Worm (Caenorhabditis elegans) whole organism, early embryonic: ENCODE measurements around the gene ooc-5.

Experiments used
- B0310.2 ChIP-seq: sonication (generic microtip); optimal IDR thresholded peaks from 2 replicates; lab custom pipeline; 2016; ENCODE audit warnings: mild to moderate bottlenecking, missing genetic modification characterization, missing compliant biosample characterization
- F13C5.2 ChIP-seq: sonication (generic microtip); optimal IDR thresholded peaks from 2 replicates; lab custom pipeline; 2017; ENCODE audit warnings: mild to moderate bottlenecking, missing genetic modification characterization, inconsistent platforms, missing compliant biosample characterization
- aly-1 ChIP-seq: sonication (generic microtip); optimal IDR thresholded peaks from 2 replicates; lab custom pipeline; 2016; ENCODE audit warnings: missing genetic modification characterization, missing compliant biosample characterization
- ama-1 ChIP-seq: fragments of 150-350 bp; optimal IDR thresholded peaks from 2 replicates; lab custom pipeline; 2014
- ceh-13 ChIP-seq: fragments of 200-800 bp; sonication (Bioruptor generic); optimal IDR thresholded peaks from 2 replicates; lab custom pipeline; 2018; ENCODE audit warnings: mild to moderate bottlenecking, missing genetic modification characterization, missing compliant biosample characterization
- ceh-36 ChIP-seq: sonication (generic microtip); optimal IDR thresholded peaks from 2 replicates; lab custom pipeline; 2016; ENCODE audit warnings: missing genetic modification characterization, inconsistent platforms, missing compliant biosample characterization
- ets-7 ChIP-seq: sonication (generic microtip); optimal IDR thresholded peaks from 2 replicates; lab custom pipeline; 2016; ENCODE audit warnings: missing genotype, missing genetic modification characterization, missing compliant biosample characterization
- flt-1 ChIP-seq: fragments of 200-800 bp; sonication (Bioruptor generic); IDR thresholded peaks from 2 replicates; pipeline ENCODE4 v1.3.6; 2022; ENCODE audit warnings: missing genetic modification characterization, missing compliant biosample characterization
- hmbx-1 ChIP-seq: sonication (generic microtip); optimal IDR thresholded peaks from 2 replicates; lab custom pipeline; 2016; ENCODE audit warnings: mild to moderate bottlenecking, missing genetic modification characterization, missing compliant biosample characterization
- hmg-4 ChIP-seq: fragments of 200-800 bp; sonication (Bioruptor generic); optimal IDR thresholded peaks from 2 replicates; lab custom pipeline; 2018; ENCODE audit warnings: mild to moderate bottlenecking, missing genetic modification characterization, missing compliant biosample characterization
- hnd-1 ChIP-seq: sonication (generic microtip); optimal IDR thresholded peaks from 2 replicates; lab custom pipeline; 2016; ENCODE audit warnings: missing genetic modification characterization, missing compliant biosample characterization
- pes-1 ChIP-seq: fragments of 200-800 bp; sonication (Bioruptor generic); IDR thresholded peaks from 2 replicates; pipeline ENCODE4 v1.3.6; 2022; ENCODE audit warnings: missing genetic modification reagents, missing genetic modification characterization, missing compliant biosample characterization
- scrt-1 ChIP-seq: fragments of 200-800 bp; sonication (Bioruptor generic); IDR thresholded peaks from 2 replicates; pipeline ENCODE4 v1.3.6; 2022; ENCODE audit warnings: missing genetic modification characterization, missing compliant biosample characterization
- sea-1 ChIP-seq: fragments of 200-800 bp; sonication (Bioruptor generic); conservative IDR thresholded peaks from 2 replicates; pipeline ENCODE4 v1.3.6; 2022; ENCODE audit warnings: missing genetic modification characterization, missing compliant biosample characterization
- tbx-11 ChIP-seq: fragments of 200-800 bp; sonication (Bioruptor generic); IDR thresholded peaks from 2 replicates; pipeline ENCODE4 v1.3.6; 2022; ENCODE audit warnings: missing genetic modification characterization, missing compliant biosample characterization
- tbx-37 ChIP-seq: fragments of 200-800 bp; sonication (Bioruptor generic); conservative IDR thresholded peaks from 2 replicates; pipeline ENCODE4 v1.3.6; 2022; ENCODE audit warnings: missing genetic modification reagents, missing genetic modification characterization, missing compliant biosample characterization
- tra-4 ChIP-seq: sonication (generic microtip); optimal IDR thresholded peaks from 2 replicates; lab custom pipeline; 2017; ENCODE audit warnings: missing genetic modification characterization, missing compliant biosample characterization

The ooc-5 gene

ce11 chrII:8989444-8989843 lies 3.5 kb upstream of the ooc-5 start, which contains the start of gene C18E9.9:
TSS of gene C18E9.9 (minus strand) at chrII:8989544.
- TF ChIP-seq tbx-37 (no peak), tra-4 (tag; lab: Kevin White, UChicago) (no peak)

- TF ChIP-seq ceh-13, result no peak
- TF ChIP-seq sea-1 (GFP tag; lab: Robert Waterston, UW), result no peak
- TF ChIP-seq hmg-4 (GFP tag; lab: Kevin White, UChicago), result no peak
- TF ChIP-seq ceh-36 (tag; lab: Kevin White, UChicago), result no peak
- TF ChIP-seq flt-1 (GFP tag; lab: Robert Waterston, UW), result no peak
- no peak for TF ChIP-seq hmbx-1 (tag; lab: Kevin White, UChicago)
- TF ChIP-seq hnd-1 (tag; lab: Kevin White, UChicago), result no peak
- no peak for TF ChIP-seq aly-1 (tag; lab: Kevin White, UChicago)
- TF ChIP-seq tbx-11 (GFP tag; lab: Robert Waterston, UW), result no peak
- TF ChIP-seq pes-1 (GFP tag; lab: Robert Waterston, UW), result no peak
- no peak for TF ChIP-seq tbx-37
- no peak for TF ChIP-seq tra-4 (tag; lab: Kevin White, UChicago)
Observed at ce11 chrII:8990267-8990666, 2.7 kb upstream of the ooc-5 start.

- TF ChIP-seq hnd-1 (tag; lab: Kevin White, UChicago), result no peak
- TF ChIP-seq ceh-13, result no peak
- TF ChIP-seq flt-1 (GFP tag; lab: Robert Waterston, UW), result no peak
- no peak for TF ChIP-seq ets-7 (tag; lab: Kevin White, UChicago)
- no peak for TF ChIP-seq B0310.2 (tag; lab: Kevin White, UChicago)
- TF ChIP-seq tbx-37, result no peak
- TF ChIP-seq hmbx-1 (tag; lab: Kevin White, UChicago), result no peak
- no peak for TF ChIP-seq ama-1
- no peak for TF ChIP-seq ceh-36 (tag; lab: Kevin White, UChicago)
- TF ChIP-seq tra-4 (tag; lab: Kevin White, UChicago), result no peak
- TF ChIP-seq aly-1 (tag; lab: Kevin White, UChicago), result no peak
- no peak for TF ChIP-seq scrt-1
- TF ChIP-seq F13C5.2 (tag; lab: Kevin White, UChicago), result no peak
- TF ChIP-seq pes-1 (GFP tag; lab: Robert Waterston, UW), result no peak
- no peak for TF ChIP-seq hmg-4 (GFP tag; lab: Kevin White, UChicago)
- TF ChIP-seq tbx-11 (GFP tag; lab: Robert Waterston, UW), result no peak
- TF ChIP-seq sea-1 (GFP tag; lab: Robert Waterston, UW), result no peak
Observed at ce11 chrII:8991602-8992001, 1.4 kb upstream of the ooc-5 start.

ce11 chrII:8994336-8994735 lies 1.4 kb downstream of the ooc-5 start, which contains the start of gene F44G4.1:
TSS of gene F44G4.1 (plus strand) at chrII:8994636.
- TF ChIP-seq ceh-13 (no peak), ets-7 (tag; lab: Kevin White, UChicago) (no peak), tra-4 (tag; lab: Kevin White, UChicago) (no peak), aly-1 (tag; lab: Kevin White, UChicago) (no peak), tbx-11 (GFP tag; lab: Robert Waterston, UW) (no peak), sea-1 (GFP tag; lab: Robert Waterston, UW) (no peak), scrt-1 (no peak), B0310.2 (tag; lab: Kevin White, UChicago) (no peak), ama-1 (no peak), tbx-37 (no peak)

ce11 chrII:8996064-8996463 lies 3.1 kb downstream of the ooc-5 start, which contains the start of gene ndub-2:
TSS of gene ndub-2 (plus strand) at chrII:8996364.
- TF ChIP-seq F13C5.2 (tag; lab: Kevin White, UChicago) (no peak), hmg-4 (GFP tag; lab: Kevin White, UChicago) (no peak), ama-1 (no peak), tra-4 (tag; lab: Kevin White, UChicago) (no peak), tbx-11 (GFP tag; lab: Robert Waterston, UW) (no peak), tbx-37 (no peak), scrt-1 (no peak)

- TF ChIP-seq sea-1 (GFP tag; lab: Robert Waterston, UW) (no peak), ets-7 (tag; lab: Kevin White, UChicago) (no peak)
Observed at ce11 chrII:8997479-8997878, 4.5 kb downstream of the ooc-5 start, which contains the start of the genes F44G4.3 and tdp-1. TSS of gene F44G4.3 (minus strand) at chrII:8997662. TSS of gene tdp-1 (plus strand) at chrII:8997825.

ce11 chrII:9000331-9000730 lies 7.4 kb downstream of the ooc-5 start, which contains the start of gene F44G4.5:
TSS of gene F44G4.5 (minus strand) at chrII:9000431.
- no peak for TF ChIP-seq ceh-36 (tag; lab: Kevin White, UChicago)
- TF ChIP-seq scrt-1, result no peak
- no peak for TF ChIP-seq aly-1 (tag; lab: Kevin White, UChicago)
- no peak for TF ChIP-seq pes-1 (GFP tag; lab: Robert Waterston, UW)
- no peak for TF ChIP-seq sea-1 (GFP tag; lab: Robert Waterston, UW)
- TF ChIP-seq tbx-37, result no peak

- TF ChIP-seq hnd-1 (tag; lab: Kevin White, UChicago), result no peak
- TF ChIP-seq flt-1 (GFP tag; lab: Robert Waterston, UW), result no peak
- TF ChIP-seq hmbx-1 (tag; lab: Kevin White, UChicago), result no peak
- TF ChIP-seq sea-1 (GFP tag; lab: Robert Waterston, UW), result no peak
- TF ChIP-seq tbx-37, result no peak
- TF ChIP-seq hmg-4 (GFP tag; lab: Kevin White, UChicago), result no peak
- no peak for TF ChIP-seq aly-1 (tag; lab: Kevin White, UChicago)
- TF ChIP-seq ets-7 (tag; lab: Kevin White, UChicago), result no peak
- no peak for TF ChIP-seq pes-1 (GFP tag; lab: Robert Waterston, UW)
- no peak for TF ChIP-seq ceh-13
- TF ChIP-seq tra-4 (tag; lab: Kevin White, UChicago), result no peak
- TF ChIP-seq ceh-36 (tag; lab: Kevin White, UChicago), result no peak
- no peak for TF ChIP-seq F13C5.2 (tag; lab: Kevin White, UChicago)
- no peak for TF ChIP-seq scrt-1
- no peak for TF ChIP-seq B0310.2 (tag; lab: Kevin White, UChicago)
- no peak for TF ChIP-seq tbx-11 (GFP tag; lab: Robert Waterston, UW)
- no peak for TF ChIP-seq ama-1
Observed at ce11 chrII:9001743-9002222, 8.8 kb downstream of the ooc-5 start, which contains the start of gene F44G4.6. TSS of gene F44G4.6 (minus strand) at chrII:9001793.
